Worm (Caenorhabditis elegans) whole organism, late embryonic: ENCODE results near the gene bath-39.

Experiments used
- ama-1 ChIP-seq: fragments of 150-350 bp; optimal IDR thresholded peaks from 2 replicates; lab custom pipeline; 2014
- ceh-2 ChIP-seq: sonication (generic microtip); optimal IDR thresholded peaks from 2 replicates; lab custom pipeline; 2016; ENCODE audit warnings: missing genotype, missing genetic modification characterization, missing compliant biosample characterization
- ceh-48 ChIP-seq: sonication (generic microtip); optimal IDR thresholded peaks from 2 replicates; lab custom pipeline; 2016; ENCODE audit warnings: missing genetic modification characterization, inconsistent platforms, missing compliant biosample characterization
- nhr-11 ChIP-seq: fragments of 150-350 bp; optimal IDR thresholded peaks from 2 replicates; lab custom pipeline; 2014; ENCODE audit warnings: missing biosample characterization, missing genetic modification characterization
- pqm-1 ChIP-seq: sonication (generic microtip); optimal IDR thresholded peaks from 2 replicates; lab custom pipeline; 2016; ENCODE audit warnings: missing genetic modification characterization, missing compliant biosample characterization
- sox-4 ChIP-seq: sonication (generic microtip); optimal IDR thresholded peaks from 2 replicates; lab custom pipeline; 2017; ENCODE audit warnings: mild to moderate bottlenecking, missing genetic modification characterization, inconsistent platforms, missing compliant biosample characterization

DNA sequence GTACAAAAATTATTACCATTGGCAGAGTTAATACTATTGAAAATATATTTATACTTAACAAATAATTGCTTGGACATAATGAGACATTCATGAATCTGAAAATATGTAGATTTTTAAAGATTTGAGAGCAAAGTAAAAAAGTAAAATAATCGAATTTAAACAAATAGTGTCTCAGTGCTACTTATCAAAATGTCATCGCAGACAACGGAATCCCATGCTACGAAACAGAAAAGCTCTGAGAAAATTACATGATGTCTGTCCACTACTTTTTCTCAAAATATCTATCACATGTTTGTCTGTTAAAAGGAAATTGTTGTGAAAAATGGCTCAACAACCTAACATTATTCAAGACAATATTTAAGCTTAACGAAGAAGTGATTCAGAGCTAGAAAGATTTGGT is 25.1 kb downstream of the bath-39 start, which contains the start of gene T10G3.4:
- TF ChIP-seq nhr-11 (tag; lab: Kevin White, UChicago) (no peak), ama-1 (lab: Kevin White, UChicago) (no peak), ceh-48 (tag; lab: Kevin White, UChicago) (no peak), ceh-2 (tag; lab: Kevin White, UChicago) (no peak), sox-4 (tag; lab: Kevin White, UChicago) (no peak), pqm-1 (tag; lab: Kevin White, UChicago) (no peak)
